Fruit fly (Drosophila melanogaster) whole organism, embryonic: ENCODE results near the gene CG1638.

ENCODE experiments used
- Ada2b ChIP-seq: fragments of 200-800 bp; sonication (Bioruptor generic); IDR thresholded peaks from 2 replicates; pipeline ENCODE4 v1.3.6; 2022; ENCODE audit warnings: missing biosample characterization, missing genetic modification characterization
- Adf1 ChIP-seq: fragments of 200-800 bp; sonication (Bioruptor generic); IDR thresholded peaks from 2 replicates; pipeline ENCODE4 v1.3.6; 2022; ENCODE audit warnings: missing biosample characterization, missing genetic modification characterization
- Awh ChIP-seq: fragments of 200-800 bp; sonication (Bioruptor generic); IDR thresholded peaks from 2 replicates; pipeline ENCODE4, ENCODE4 v1.3.6; 2022; ENCODE audit warnings: missing biosample characterization, missing genetic modification characterization
- BtbVII ChIP-seq: fragments of 200-800 bp; sonication (Bioruptor generic); optimal IDR thresholded peaks from 3 replicates; lab custom pipeline; 2017; ENCODE audit warnings: missing biosample characterization, mild to moderate bottlenecking, missing genetic modification characterization
- C15 ChIP-seq: fragments of 200-800 bp; sonication (Bioruptor generic); IDR thresholded peaks from 3 replicates; pipeline ENCODE4 v1.3.6; 2022; ENCODE audit warnings: missing biosample characterization, missing genetic modification characterization
- CG11247 ChIP-seq: fragments of 200-800 bp; sonication (Bioruptor generic); IDR thresholded peaks from 2 replicates; pipeline ENCODE4 v1.3.6; 2022; ENCODE audit warnings: missing biosample characterization, missing genetic modification characterization
- CG12659 ChIP-seq: fragments of 200-800 bp; sonication (Bioruptor generic); optimal IDR thresholded peaks from 3 replicates; lab custom pipeline; 2017; ENCODE audit warnings: mild to moderate bottlenecking, missing biosample characterization, missing genetic modification reagents, missing genetic modification characterization
- CG13287 ChIP-seq: fragments of 200-800 bp; sonication (Bioruptor generic); IDR thresholded peaks from 2 replicates; pipeline ENCODE4 v1.3.6; 2022; ENCODE audit warnings: missing biosample characterization, missing genetic modification characterization; ENCODE audit not compliant: partially characterized antibody
- CG14860 ChIP-seq: fragments of 200-800 bp; sonication (Bioruptor generic); IDR thresholded peaks from 3 replicates; pipeline ENCODE4 v1.3.6; 2022; ENCODE audit warnings: missing biosample characterization, missing genetic modification characterization; ENCODE audit not compliant: partially characterized antibody
- CG15479 ChIP-seq: fragments of 200-800 bp; sonication (Bioruptor generic); optimal IDR thresholded peaks from 3 replicates; lab custom pipeline; 2019; ENCODE audit warnings: missing biosample characterization, mild to moderate bottlenecking, missing genetic modification characterization, moderate library complexity
- CG1603 ChIP-seq: fragments of 200-800 bp; sonication (Bioruptor generic); optimal IDR thresholded peaks from 2 replicates; lab custom pipeline; 2019; ENCODE audit warnings: missing biosample characterization, mild to moderate bottlenecking, missing genetic modification characterization, moderate library complexity
- CG16815 ChIP-seq: fragments of 200-800 bp; sonication (Bioruptor generic); optimal IDR thresholded peaks from 3 replicates; lab custom pipeline; 2017; ENCODE audit warnings: missing biosample characterization, mild to moderate bottlenecking, missing genetic modification characterization
- CG2199 ChIP-seq: fragments of 200-800 bp; sonication (Bioruptor generic); IDR thresholded peaks from 3 replicates; pipeline ENCODE4 v1.3.6; 2022; ENCODE audit warnings: missing biosample characterization, missing genetic modification characterization
- CG30403 ChIP-seq: fragments of 200-800 bp; sonication (Bioruptor generic); optimal IDR thresholded peaks from 3 replicates; lab custom pipeline; 2016; ENCODE audit warnings: missing biosample characterization, missing genetic modification characterization
- CG4707 ChIP-seq: fragments of 200-800 bp; sonication (Bioruptor generic); optimal IDR thresholded peaks from 2 replicates; lab custom pipeline; 2018; ENCODE audit warnings: missing biosample characterization, mild to moderate bottlenecking, missing genetic modification characterization, moderate library complexity
- CG4820 ChIP-seq: fragments of 200-800 bp; sonication (Bioruptor generic); optimal IDR thresholded peaks from 3 replicates; lab custom pipeline; 2016; ENCODE audit warnings: missing biosample characterization, missing genetic modification characterization
- CG6175 ChIP-seq: fragments of 200-800 bp; sonication (Bioruptor generic); IDR thresholded peaks from 3 replicates; pipeline ENCODE4 v1.3.6; 2022; ENCODE audit warnings: missing biosample characterization, missing genetic modification characterization
- CG6683 ChIP-seq: fragments of 200-800 bp; sonication (Bioruptor generic); optimal IDR thresholded peaks from 2 replicates; lab custom pipeline; 2017; ENCODE audit warnings: missing biosample characterization, mild to moderate bottlenecking, missing genetic modification characterization, missing genetic modification reagents
- CG6813 ChIP-seq: fragments of 200-800 bp; sonication (Bioruptor generic); optimal IDR thresholded peaks from 2 replicates; lab custom pipeline; 2017; ENCODE audit warnings: missing biosample characterization, missing genetic modification characterization, mild to moderate bottlenecking, moderate library complexity, missing genetic modification reagents
- CG8281 ChIP-seq: fragments of 200-800 bp; sonication (Bioruptor generic); optimal IDR thresholded peaks from 2 replicates; lab custom pipeline; 2018; ENCODE audit warnings: missing biosample characterization, mild to moderate bottlenecking, missing genetic modification characterization, moderate library complexity
- CG8944 ChIP-seq: fragments of 200-800 bp; sonication (Bioruptor generic); optimal IDR thresholded peaks from 3 replicates; lab custom pipeline; 2016; ENCODE audit warnings: missing biosample characterization, missing genetic modification characterization
- D ChIP-seq, 2 experiments: fragments of 200-800 bp in 1 of 2; fragments of >200 bp in 1 of 2; sonication (Bioruptor generic) in 1 of 2; optimal IDR thresholded peaks; 2 replicates in 1 of 2; 3 replicates in 1 of 2; lab custom pipeline; 2017; ENCODE audit warnings: mild to moderate bottlenecking in 1 of 2, missing biosample characterization in 1 of 2, missing genetic modification characterization in 1 of 2, missing genetic modification reagents in 1 of 2
- Dek ChIP-seq: fragments of 200-800 bp; sonication (Bioruptor generic); optimal IDR thresholded peaks from 3 replicates; lab custom pipeline; 2019; ENCODE audit warnings: missing biosample characterization, mild to moderate bottlenecking, missing genetic modification characterization, moderate library complexity
- Dip3 ChIP-seq: fragments of 200-800 bp; sonication (Bioruptor generic); optimal IDR thresholded peaks from 3 replicates; lab custom pipeline; 2016; ENCODE audit warnings: missing biosample characterization, missing genetic modification characterization
- Doc3 ChIP-seq: fragments of 200-800 bp; sonication (Bioruptor generic); IDR thresholded peaks from 3 replicates; pipeline ENCODE4 v1.3.6; 2022; ENCODE audit warnings: missing biosample characterization, missing genetic modification characterization; ENCODE audit not compliant: partially characterized antibody
- Elba2 ChIP-seq: fragments of 200-800 bp; sonication (Bioruptor generic); optimal IDR thresholded peaks from 3 replicates; lab custom pipeline; 2016; ENCODE audit warnings: missing biosample characterization, missing genetic modification characterization
- HmgZ ChIP-seq: fragments of 200-800 bp; sonication (Bioruptor generic); optimal IDR thresholded peaks from 2 replicates; lab custom pipeline; 2018; ENCODE audit warnings: missing biosample characterization, mild to moderate bottlenecking, missing genetic modification characterization
- Nf-YB ChIP-seq: fragments of 200-800 bp; sonication (Bioruptor generic); optimal IDR thresholded peaks from 3 replicates; lab custom pipeline; 2019; ENCODE audit warnings: missing biosample characterization, mild to moderate bottlenecking, missing genetic modification characterization, moderate library complexity
- Poxn ChIP-seq: fragments of 200-800 bp; sonication (Bioruptor generic); IDR thresholded peaks from 2 replicates; pipeline ENCODE4 v1.3.6; 2022; ENCODE audit warnings: missing biosample characterization, missing genetic modification characterization
- Rx ChIP-seq: fragments of 200-800 bp; sonication (Bioruptor generic); IDR thresholded peaks from 2 replicates; pipeline ENCODE4 v1.3.6; 2022; ENCODE audit warnings: missing biosample characterization, missing genetic modification characterization
- Side ChIP-seq: fragments of 200-800 bp; sonication (Bioruptor generic); optimal IDR thresholded peaks from 2 replicates; lab custom pipeline; 2016; ENCODE audit warnings: missing biosample characterization, missing genetic modification characterization
- Sry-β ChIP-seq: fragments of 200-800 bp; sonication (Bioruptor generic); optimal IDR thresholded peaks from 2 replicates; lab custom pipeline; 2018; ENCODE audit warnings: missing biosample characterization, mild to moderate bottlenecking, missing genetic modification characterization, moderate library complexity
- btn ChIP-seq: fragments of 200-800 bp; sonication (Bioruptor generic); optimal IDR thresholded peaks from 2 replicates; lab custom pipeline; 2016; ENCODE audit warnings: missing biosample characterization, missing genetic modification characterization
- chif ChIP-seq, 2 experiments: fragments of 200-800 bp; sonication (Bioruptor generic); optimal IDR thresholded peaks; 3 replicates each; lab custom pipeline; 2016; ENCODE audit warnings: missing biosample characterization in 2 of 2, missing genetic modification characterization in 2 of 2
- chm ChIP-seq: fragments of 200-800 bp; sonication (Bioruptor generic); IDR thresholded peaks from 2 replicates; pipeline ENCODE4 v1.3.6; 2022; ENCODE audit warnings: missing biosample characterization, missing genetic modification characterization
- crc ChIP-seq: fragments of 200-800 bp; sonication (Bioruptor generic); optimal IDR thresholded peaks from 2 replicates; lab custom pipeline; 2016; ENCODE audit warnings: missing biosample characterization, missing genetic modification characterization
- dati ChIP-seq: fragments of 200-800 bp; sonication (Bioruptor generic); IDR thresholded peaks from 2 replicates; pipeline ENCODE4 v1.3.6; 2022; ENCODE audit warnings: missing biosample characterization, missing genetic modification characterization
- dimm ChIP-seq: fragments of 200-800 bp; sonication (Bioruptor generic); IDR thresholded peaks from 2 replicates; pipeline ENCODE4 v1.3.6; 2022; ENCODE audit warnings: missing biosample characterization, missing genetic modification characterization
- fu2 ChIP-seq: fragments of 200-800 bp; sonication (Bioruptor generic); optimal IDR thresholded peaks from 2 replicates; lab custom pipeline; 2016; ENCODE audit warnings: missing biosample characterization, missing genetic modification characterization
- hth ChIP-seq: fragments of >200 bp; optimal IDR thresholded peaks from 2 replicates; lab custom pipeline; 2017; ENCODE audit warnings: inconsistent platforms
- kah ChIP-seq: fragments of 200-800 bp; sonication (Bioruptor generic); optimal IDR thresholded peaks from 2 replicates; lab custom pipeline; 2018; ENCODE audit warnings: missing biosample characterization, mild to moderate bottlenecking, missing genetic modification characterization
- klu ChIP-seq: fragments of 200-800 bp; sonication (Bioruptor generic); IDR thresholded peaks from 2 replicates; pipeline ENCODE4 v1.3.6; 2022; ENCODE audit warnings: missing biosample characterization, missing genetic modification characterization
- knrl ChIP-seq: fragments of 200-800 bp; sonication (Bioruptor generic); IDR thresholded peaks from 3 replicates; pipeline ENCODE4 v1.3.6; 2022; ENCODE audit warnings: missing biosample characterization, missing genetic modification characterization; ENCODE audit not compliant: partially characterized antibody
- nmo ChIP-seq: fragments of 200-800 bp; sonication (Bioruptor generic); optimal IDR thresholded peaks from 2 replicates; lab custom pipeline; 2018; ENCODE audit warnings: missing biosample characterization, mild to moderate bottlenecking, missing genetic modification characterization, moderate library complexity
- pum ChIP-seq: fragments of 200-800 bp; sonication (Bioruptor generic); optimal IDR thresholded peaks from 2 replicates; lab custom pipeline; 2016; ENCODE audit warnings: missing biosample characterization, missing genetic modification characterization
- run ChIP-seq: fragments of 200-800 bp; sonication (Bioruptor generic); optimal IDR thresholded peaks from 3 replicates; lab custom pipeline; 2018; ENCODE audit warnings: missing biosample characterization, mild to moderate bottlenecking, missing genetic modification characterization
- slbo ChIP-seq: fragments of 200-800 bp; sonication (Bioruptor generic); IDR thresholded peaks from 2 replicates; pipeline ENCODE4 v1.3.6; 2022; ENCODE audit warnings: missing biosample characterization, missing genetic modification characterization
- slp2 ChIP-seq: fragments of 200-800 bp; sonication (Bioruptor generic); optimal IDR thresholded peaks from 2 replicates; lab custom pipeline; 2016; ENCODE audit warnings: missing biosample characterization, missing genetic modification characterization
- tin ChIP-seq: fragments of 200-800 bp; sonication (Bioruptor generic); optimal IDR thresholded peaks from 3 replicates; lab custom pipeline; 2016; ENCODE audit warnings: missing biosample characterization, missing genetic modification characterization
- tup ChIP-seq: fragments of 200-800 bp; sonication (Bioruptor generic); optimal IDR thresholded peaks from 2 replicates; lab custom pipeline; 2016; ENCODE audit warnings: missing biosample characterization, mild to moderate bottlenecking, missing genetic modification characterization, moderate library complexity
- zen2 ChIP-seq: fragments of 200-800 bp; sonication (Bioruptor generic); IDR thresholded peaks from 3 replicates; pipeline ENCODE4 v1.3.6; 2022; ENCODE audit warnings: missing biosample characterization, missing genetic modification characterization; ENCODE audit not compliant: partially characterized antibody

The CG1638 gene

DNA sequence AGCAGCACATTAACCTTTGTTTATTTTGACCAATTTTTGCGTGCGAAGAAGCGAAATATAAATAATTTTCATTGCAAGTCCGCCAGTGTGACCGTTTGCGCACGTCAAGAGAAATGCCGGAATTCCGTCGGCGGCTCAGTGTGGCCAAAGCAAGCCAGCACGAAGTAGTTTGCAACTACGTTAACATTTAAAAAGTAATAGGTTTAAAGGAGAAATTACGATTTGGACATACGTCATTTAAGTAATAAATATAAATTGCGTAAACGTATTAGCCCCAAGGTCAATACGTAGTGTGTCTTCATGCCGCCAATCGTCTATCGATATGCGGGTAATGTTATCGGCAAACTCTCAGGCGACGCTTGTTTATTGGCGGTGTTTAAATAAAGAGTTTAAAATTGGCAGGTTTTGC is 9.8 kb upstream of the CG1638 start, which contains the start of the genes pygo and rod (continued):
- peak; percentile 58; the same call in 2 of the 3 replicates for TF ChIP-seq knrl (GFP tag; lab: Robert Waterston, UW)
- TF ChIP-seq nmo (GFP tag; lab: Kevin White, UChicago): peak; percentile 61
- TF ChIP-seq CG6175 (GFP tag; lab: Robert Waterston, UW): no peak
- TF ChIP-seq Dek (tag; lab: Kevin White, UChicago): no peak
- no peak for TF ChIP-seq CG2199 (GFP tag; lab: Robert Waterston, UW)
- TF ChIP-seq Poxn: no peak
- TF ChIP-seq CG4707 (GFP tag; lab: Kevin White, UChicago): no peak
- TF ChIP-seq zen2 (GFP tag; lab: Robert Waterston, UW): peak; percentile 30; the same call in 1 of the 3 replicates
- no peak for TF ChIP-seq Ada2b (GFP tag; lab: Robert Waterston, UW)
- TF ChIP-seq slbo: no peak
- TF ChIP-seq crc (GFP tag; lab: Kevin White, UChicago): no peak
- TF ChIP-seq dati (GFP tag; lab: Robert Waterston, UW): no peak
- no peak for TF ChIP-seq CG8944 (GFP tag; lab: Kevin White, UChicago)
- no peak for TF ChIP-seq C15 (GFP tag; lab: Robert Waterston, UW)
- TF ChIP-seq Nf-YB (GFP tag; lab: Kevin White, UChicago): no peak
- TF ChIP-seq D (optimal IDR thresholded peaks at IDR 0.05; lab: Kevin White, UChicago): no peak
- TF ChIP-seq D (GFP tag; optimal IDR thresholded peaks at IDR 0.05; lab: Kevin White, UChicago): no peak
- no peak for TF ChIP-seq chm
- TF ChIP-seq kah: no peak
- no peak for TF ChIP-seq CG6813
- TF ChIP-seq tup (GFP tag; lab: Kevin White, UChicago): no peak
- no peak for TF ChIP-seq btn
- TF ChIP-seq CG16815 (GFP tag; lab: Kevin White, UChicago): no peak
- no peak for TF ChIP-seq slp2 (GFP tag; lab: Kevin White, UChicago)
- peak; percentile 80 for TF ChIP-seq CG13287 (GFP tag; lab: Robert Waterston, UW)
- TF ChIP-seq CG4820: no peak
- TF ChIP-seq Rx (GFP tag; lab: Robert Waterston, UW): no peak
- TF ChIP-seq klu (GFP tag; lab: Robert Waterston, UW): no peak
- TF ChIP-seq tin (GFP tag; lab: Kevin White, UChicago): no peak
- TF ChIP-seq CG11247 (GFP tag; lab: Robert Waterston, UW): no peak

DNA sequence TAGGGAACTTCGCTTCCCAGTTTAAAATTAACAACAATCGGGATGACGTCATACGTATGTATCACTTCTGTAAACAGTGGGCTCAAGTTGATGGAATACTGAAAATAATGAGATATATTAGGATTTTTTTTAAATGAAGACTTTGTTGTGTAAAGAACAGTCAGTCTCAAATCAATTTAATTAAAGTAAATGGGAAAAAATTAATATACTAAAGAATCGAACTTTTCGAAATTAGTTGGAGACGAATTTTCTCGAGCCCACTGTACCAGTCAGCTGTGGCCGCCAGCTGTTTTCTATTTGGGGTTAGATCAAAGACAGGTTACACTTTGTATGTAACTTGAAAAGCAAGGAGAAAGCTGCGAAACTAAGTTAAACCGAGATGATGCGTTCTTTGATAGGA is 2.0 kb upstream of the CG1638 start, which contains the start of gene CG1635:
Gene CG1635 (plus strand): TSS at position 300 of the 400 bp plus-strand sequence.
- TF ChIP-seq Doc3 (peak; percentile 44; the same call in 1 of the 3 replicates), HmgZ (tag; lab: Kevin White, UChicago) (peak; percentile 100), Adf1 (GFP tag; lab: Robert Waterston, UW) (peak; percentile 92), CG15479 (peak; percentile 85), Side (GFP tag; lab: Kevin White, UChicago) (peak; percentile 98), fu2 (GFP tag; lab: Kevin White, UChicago) (peak; percentile 98), dimm (GFP tag; lab: Robert Waterston, UW) (peak; percentile 99), Dip3 (GFP tag; lab: Kevin White, UChicago) (peak; percentile 99), pum (GFP tag; lab: Kevin White, UChicago) (peak; percentile 97), Awh (GFP tag; lab: Robert Waterston, UW) (peak; percentile 100), CG1603 (peak; percentile 97), Sry-β (GFP tag; lab: Kevin White, UChicago) (peak; percentile 77), slp2 (GFP tag; lab: Kevin White, UChicago) (peak; percentile 97), CG12659 (GFP tag; lab: Kevin White, UChicago) (peak; percentile 100), chm (peak; percentile 99), CG14860 (peak; percentile 58; the same call in 2 of the 3 replicates), BtbVII (GFP tag; lab: Kevin White, UChicago) (peak; percentile 100), run (tag; lab: Kevin White, UChicago) (peak; percentile 99), hth (no peak), chif (GFP tag; optimal IDR thresholded peaks at IDR 0.05; lab: Kevin White, UChicago) (peak; percentile 98), CG8281 (tag; lab: Kevin White, UChicago) (peak; percentile 95), Elba2 (GFP tag; lab: Kevin White, UChicago) (peak; percentile 91), CG6683 (GFP tag; lab: Kevin White, UChicago) (peak; percentile 98), CG30403 (GFP tag; lab: Kevin White, UChicago) (peak; percentile 99)
